Worm (Caenorhabditis elegans) whole organism, L2 larva: ENCODE measurements around the gene Y4C6B.3.
"Not testable (repeated sequence)": the region's sequence is repeated elsewhere in the genome, so short reads cannot be mapped to it uniquely, and the experiment has no call there.

Experiments
- alr-1 ChIP-seq: fragments of 150-350 bp; optimal IDR thresholded peaks from 2 replicates; lab custom pipeline; 2014; ENCODE audit warnings: missing biosample characterization, missing genetic modification characterization
- nhr-23 ChIP-seq: fragments of 150-350 bp; optimal IDR thresholded peaks from 2 replicates; lab custom pipeline; 2014; ENCODE audit warnings: missing biosample characterization, missing genetic modification reagents, missing genetic modification characterization

DNA sequence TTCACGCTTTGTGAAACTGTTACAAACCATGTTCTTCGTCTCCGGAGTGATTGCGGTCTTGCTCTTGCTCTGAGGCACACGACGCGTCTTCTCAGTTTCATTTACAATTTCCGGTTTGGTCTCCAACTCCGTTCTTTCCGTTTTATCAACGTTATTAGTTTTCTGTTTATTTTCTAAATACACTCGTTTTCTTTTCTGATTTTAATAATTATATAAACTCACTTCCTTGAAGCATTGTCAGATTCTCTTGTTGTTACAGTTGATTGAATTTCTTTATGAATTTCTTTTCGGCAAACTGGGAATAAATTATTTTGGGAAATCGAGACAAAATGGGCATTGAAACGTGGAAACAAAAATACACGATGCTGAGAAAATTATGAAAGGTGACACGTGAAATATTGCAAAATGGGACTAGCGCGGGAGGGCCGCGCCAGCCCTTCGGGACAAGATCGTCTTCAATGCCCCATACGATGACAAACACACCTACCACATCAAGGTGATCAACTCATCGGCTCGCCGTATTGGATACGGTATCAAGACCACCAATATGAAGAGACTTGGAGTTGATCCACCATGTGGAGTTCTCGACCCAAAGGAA is 24.1 kb upstream of the Y4C6B.3 start, which contains the start of the genes ZK354.9 and msp-58:
- not testable (repeated sequence) for TF ChIP-seq nhr-23; alr-1 (tag; lab: Kevin White, UChicago)
